Fruit fly (Drosophila melanogaster) whole organism, wandering third instar larva: ENCODE data around the gene CG17141.

ENCODE experiments used
- Vsx2 ChIP-seq: fragments of 200-300, 225-300 bp; sonication (Bioruptor generic); optimal IDR thresholded peaks from 2 replicates; lab custom pipeline; 2018; ENCODE audit warnings: missing biosample characterization, missing genetic modification characterization; ENCODE audit not compliant: partially characterized antibody
- br ChIP-seq: fragments of 200-800 bp; sonication (Bioruptor generic); optimal IDR thresholded peaks from 2 replicates; lab custom pipeline; 2016; ENCODE audit warnings: missing biosample characterization, missing genetic modification characterization
- brk ChIP-seq: fragments of 200-800 bp; sonication (Bioruptor generic); optimal IDR thresholded peaks from 2 replicates; lab custom pipeline; 2016; ENCODE audit warnings: missing biosample characterization, mild to moderate bottlenecking, missing genetic modification characterization
- dsf ChIP-seq: sonication (Bioruptor generic); optimal IDR thresholded peaks from 2 replicates; lab custom pipeline; 2016; ENCODE audit warnings: missing biosample characterization, missing genetic modification characterization, borderline replicate concordance
- pan ChIP-seq: fragments of >200 bp; optimal IDR thresholded peaks from 2 replicates; lab custom pipeline; 2017
- psq ChIP-seq: fragments of 200-800 bp; sonication (Bioruptor generic); optimal IDR thresholded peaks from 3 replicates; lab custom pipeline; 2017; ENCODE audit warnings: missing biosample characterization, mild to moderate bottlenecking, missing genetic modification characterization, moderate library complexity
- sage ChIP-seq: fragments of 200-800 bp; sonication (Bioruptor generic); optimal IDR thresholded peaks from 2 replicates; lab custom pipeline; 2016; ENCODE audit warnings: missing biosample characterization, mild to moderate bottlenecking, missing genetic modification characterization

DNA sequence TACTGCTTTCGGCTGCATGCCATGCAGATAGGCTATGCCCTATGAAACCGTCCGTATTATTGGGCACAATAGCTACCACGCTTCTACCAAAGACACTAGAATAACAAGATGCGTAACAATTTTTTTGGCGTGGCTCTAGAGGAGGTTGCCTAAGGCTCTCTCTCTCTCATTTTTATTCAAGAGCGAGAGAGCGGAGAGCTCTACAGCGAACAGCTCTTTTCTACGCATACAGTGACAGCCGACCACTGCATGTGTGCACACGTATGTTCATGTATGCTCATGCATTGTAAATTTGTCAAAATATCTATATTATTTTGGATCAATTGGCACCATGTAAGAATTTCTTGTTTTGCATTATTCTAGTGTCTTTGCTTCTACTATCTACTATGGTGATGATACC, 14.4 kb downstream of the CG17141 start:
- TF ChIP-seq dsf (GFP tag; lab: Kevin White, UChicago) (no peak), Vsx2 (GFP tag; lab: Kevin White, UChicago) (no peak), brk (GFP tag; lab: Kevin White, UChicago) (no peak), pan (lab: Kevin White, UChicago) (no peak), sage (no peak), psq (GFP tag; lab: Kevin White, UChicago) (no peak), br (GFP tag; lab: Kevin White, UChicago) (no peak)
